Fruit fly (Drosophila melanogaster): ENCODE data around the gene Cht11.

Gene Cht11

dm6 chrX:6849178-6849956 lies at the start of gene Cht11, which contains the start of gene CG4558 (continued):
- TF ChIP-seq mirr (GFP tag; optimal IDR thresholded peaks at IDR 0.05), result peak; percentile 51
- peak; percentile 33 for TF ChIP-seq Atf-2 (GFP tag; optimal IDR thresholded peaks at IDR 0.05)
- 0 out of 2 replicates have a peak, but pooled peaks have one; percentile 22 for TF ChIP-seq CG16779 (GFP tag; IDR thresholded peaks at IDR 0.05)
- no peak for TF ChIP-seq Hr78 (GFP tag; optimal IDR thresholded peaks at IDR 0.05)
- TF ChIP-seq NfI (GFP tag; optimal IDR thresholded peaks at IDR 0.05), result peak; percentile 80
- TF ChIP-seq fu2 (GFP tag; optimal IDR thresholded peaks at IDR 0.05), result peak; percentile 57
- peak; percentile 77 for TF ChIP-seq CG10267 (tag; optimal IDR thresholded peaks at IDR 0.05)
- peak; percentile 73 for TF ChIP-seq CG12299 (tag; optimal IDR thresholded peaks at IDR 0.05)
- peak; percentile 80 for TF ChIP-seq CG34422 (GFP tag; IDR thresholded peaks at IDR 0.05)
- peak; percentile 79 for TF ChIP-seq CG15696 (tag; optimal IDR thresholded peaks at IDR 0.05)
- TF ChIP-seq al (GFP tag; IDR thresholded peaks at IDR 0.05), result peak; percentile 77
- peak; percentile 77 for TF ChIP-seq CG8765 (GFP tag; IDR thresholded peaks at IDR 0.05)
- peak; percentile 66 for TF ChIP-seq vfl (GFP tag; optimal IDR thresholded peaks at IDR 0.05)
- TF ChIP-seq crol (GFP tag; IDR thresholded peaks at IDR 0.05), result no peak
- TF ChIP-seq CG1603 (tag; optimal IDR thresholded peaks at IDR 0.05), result peak; percentile 68
- peak; percentile 69 for TF ChIP-seq CG4404 (GFP tag; IDR thresholded peaks at IDR 0.05)
- TF ChIP-seq jigr1 (GFP tag; IDR thresholded peaks at IDR 0.05), result 0 out of 3 replicates have a peak, but pooled peaks have one; percentile 29
- TF ChIP-seq Spps (tag; optimal IDR thresholded peaks at IDR 0.05), result peak; percentile 64
- TF ChIP-seq corto (GFP tag; optimal IDR thresholded peaks at IDR 0.05), result peak; percentile 69
- TF ChIP-seq Ravus (GFP tag; IDR thresholded peaks at IDR 0.05), result peak; percentile 48
- no peak for TF ChIP-seq Sin3A (optimal IDR thresholded peaks at IDR 0.05)
- TF ChIP-seq maf-S (GFP tag; optimal IDR thresholded peaks at IDR 0.05), result no peak
- no peak for TF ChIP-seq CG8089 (GFP tag; optimal IDR thresholded peaks at IDR 0.05)
- peak; percentile 34 for TF ChIP-seq ATbp (GFP tag; optimal IDR thresholded peaks at IDR 0.05)
- TF ChIP-seq Rfx (GFP tag; IDR thresholded peaks at IDR 0.05), result peak; percentile 87
- no peak for TF ChIP-seq Dip2 (GFP tag; IDR thresholded peaks at IDR 0.05)
- TF ChIP-seq Hr51 (GFP tag; optimal IDR thresholded peaks at IDR 0.05), result peak; percentile 36 to 80
- 0 out of 2 replicates have a peak, but pooled peaks have one; percentile 28 for TF ChIP-seq cas (GFP tag; IDR thresholded peaks at IDR 0.05)
- peak in 1 of 2 experiments; percentile 66 for TF ChIP-seq insv (GFP tag; optimal IDR thresholded peaks at IDR 0.05)
- peak; percentile 30; the same call in 1 of the 2 replicates for TF ChIP-seq toy (GFP tag; IDR thresholded peaks at IDR 0.05)
- peak; percentile 80 for TF ChIP-seq dmrt99B (tag; optimal IDR thresholded peaks at IDR 0.05)
- peak; percentile 69 for TF ChIP-seq CG4730 (GFP tag; IDR thresholded peaks at IDR 0.05)
- peak; percentile 69 for TF ChIP-seq ssp (GFP tag; IDR thresholded peaks at IDR 0.05)
- peak; percentile 77 for TF ChIP-seq CG9215 (GFP tag; IDR thresholded peaks at IDR 0.05)
- no peak for TF ChIP-seq TFAM (GFP tag; optimal IDR thresholded peaks at IDR 0.05)
- TF ChIP-seq caup (GFP tag; optimal IDR thresholded peaks at IDR 0.05; ENCODE audit: severe bottlenecking), result peak; percentile 74
- peak; percentile 88 for TF ChIP-seq Xrp1 (GFP tag; IDR thresholded peaks at IDR 0.05)
- peak; percentile 58; the same call in 1 of the 2 replicates for TF ChIP-seq CG32767 (GFP tag; IDR thresholded peaks at IDR 0.05)
- peak; percentile 61; the same call in 2 of the 3 replicates for TF ChIP-seq CG14050 (GFP tag; IDR thresholded peaks at IDR 0.05)
- peak; percentile 81 for TF ChIP-seq unpg (GFP tag; optimal IDR thresholded peaks at IDR 0.05)
- peak; percentile 95 for TF ChIP-seq Ets65A (GFP tag)
- peak; percentile 37 for TF ChIP-seq CG1647 (GFP tag; optimal IDR thresholded peaks at IDR 0.05)
- no peak for TF ChIP-seq fd102C (GFP tag; optimal IDR thresholded peaks at IDR 0.05)
- peak; percentile 60 for TF ChIP-seq Usf (GFP tag; optimal IDR thresholded peaks at IDR 0.05)
- TF ChIP-seq CG17568 (GFP tag; optimal IDR thresholded peaks at IDR 0.05), result no peak
- TF ChIP-seq ap (GFP tag; IDR thresholded peaks at IDR 0.05), result peak; percentile 63
- TF ChIP-seq btn (GFP tag; optimal IDR thresholded peaks at IDR 0.05), result no peak
- TF ChIP-seq so (GFP tag; IDR thresholded peaks at IDR 0.05), result no peak; the same call in 2 of the 3 replicates
- TF ChIP-seq gce (GFP tag; IDR thresholded peaks at IDR 0.05), result 0 out of 3 replicates have a peak, but pooled peaks have one; percentile 49
